Worm (Caenorhabditis elegans): Measurements from ENCODE around the gene F32D1.7.

Gene F32D1.7

ce11 chrV:4401865-4402264, 25.9 kb upstream of the F32D1.7 start, which contains the start of gene F13A2.5:
Gene F13A2.5 (minus strand): TSS chrV:4401965.
- TF ChIP-seq mep-1 (tag; optimal IDR thresholded peaks at IDR 0.05) (no peak), unc-39 (tag; optimal IDR thresholded peaks at IDR 0.05) (no peak), lsy-2 (tag; optimal IDR thresholded peaks at IDR 0.05) (no peak), drap-1 (GFP tag; optimal IDR thresholded peaks at IDR 0.05) (no peak), elt-1 (tag; optimal IDR thresholded peaks at IDR 0.05; ENCODE audit: borderline replicate concordance, insufficient read depth) (no peak), ham-2 (GFP tag; optimal IDR thresholded peaks at IDR 0.05) (no peak), lin-13 (tag; optimal IDR thresholded peaks at IDR 0.05) (no peak), zip-8 (tag; optimal IDR thresholded peaks at IDR 0.05) (no peak), nhr-237 (tag; optimal IDR thresholded peaks at IDR 0.05) (no peak), hlh-1 (tag; optimal IDR thresholded peaks at IDR 0.05) (no peak), ces-1 (GFP tag; optimal IDR thresholded peaks at IDR 0.05) (no peak), pha-4 (tag; optimal IDR thresholded peaks at IDR 0.05) (no peak), unc-120 (tag; optimal IDR thresholded peaks at IDR 0.05; ENCODE audit: poor library complexity, severe bottlenecking) (no peak), nhr-2 (tag; optimal IDR thresholded peaks at IDR 0.05) (no peak), tbx-8 (GFP tag; optimal IDR thresholded peaks at IDR 0.05) (no peak), flh-1 (GFP tag; optimal IDR thresholded peaks at IDR 0.05) (no peak)

- TF ChIP-seq lsy-2 (tag; optimal IDR thresholded peaks at IDR 0.05) (no peak), M03D4.4 (tag; optimal IDR thresholded peaks at IDR 0.05) (no peak), ces-1 (GFP tag; optimal IDR thresholded peaks at IDR 0.05) (no peak), elt-3 (tag; optimal IDR thresholded peaks at IDR 0.05) (no peak)
Measured at ce11 chrV:4400118-4400517, 24.1 kb upstream of the F32D1.7 start, which contains the start of gene F13A2.4. Gene F13A2.4 (minus strand): TSS chrV:4400218.

- TF ChIP-seq nhr-76 (tag; optimal IDR thresholded peaks at IDR 0.05) (no peak), lin-32 (GFP tag; optimal IDR thresholded peaks at IDR 0.05) (no peak), sptf-1 (tag; optimal IDR thresholded peaks at IDR 0.05) (no peak), lsy-2 (tag; optimal IDR thresholded peaks at IDR 0.05) (no peak)
Measured at ce11 chrV:4398884-4399283, 22.9 kb upstream of the F32D1.7 start.

ce11 chrV:4398127-4398526, 22.2 kb upstream of the F32D1.7 start:
- no peak for TF ChIP-seq hlh-1 (tag; optimal IDR thresholded peaks at IDR 0.05)
- TF ChIP-seq pha-4 (tag; optimal IDR thresholded peaks at IDR 0.05), result no peak
- TF ChIP-seq ceh-39 (tag; optimal IDR thresholded peaks at IDR 0.05), result no peak
- no peak for TF ChIP-seq blmp-1 (tag; optimal IDR thresholded peaks at IDR 0.05)

ce11 chrV:4396257-4396656, 20.3 kb upstream of the F32D1.7 start, which contains the start of gene F13A2.3:
Gene F13A2.3 (minus strand): TSS chrV:4396357.
- TF ChIP-seq snpc-4 (tag; optimal IDR thresholded peaks at IDR 0.05) (no peak), mep-1 (tag; optimal IDR thresholded peaks at IDR 0.05) (no peak), ceh-83 (GFP tag; optimal IDR thresholded peaks at IDR 0.05) (no peak), mls-2 (tag; optimal IDR thresholded peaks at IDR 0.05) (no peak), drap-1 (GFP tag; optimal IDR thresholded peaks at IDR 0.05) (no peak), lin-32 (GFP tag; optimal IDR thresholded peaks at IDR 0.05) (no peak), unc-39 (tag; optimal IDR thresholded peaks at IDR 0.05) (no peak), M03D4.4 (tag; optimal IDR thresholded peaks at IDR 0.05) (no peak), elt-1 (tag; optimal IDR thresholded peaks at IDR 0.05; ENCODE audit: borderline replicate concordance, insufficient read depth) (no peak), mab-5 (tag; optimal IDR thresholded peaks at IDR 0.05) (no peak), unc-62 (GFP tag; optimal IDR thresholded peaks at IDR 0.05) (no peak), hlh-1 (tag; optimal IDR thresholded peaks at IDR 0.05) (no peak)

- TF ChIP-seq hlh-1 (tag; optimal IDR thresholded peaks at IDR 0.05) (no peak), lsy-2 (tag; optimal IDR thresholded peaks at IDR 0.05) (peak; percentile 21), unc-120 (tag; optimal IDR thresholded peaks at IDR 0.05; ENCODE audit: poor library complexity, severe bottlenecking) (no peak), pha-4 (tag; optimal IDR thresholded peaks at IDR 0.05) (no peak), M03D4.4 (tag; optimal IDR thresholded peaks at IDR 0.05) (no peak), nhr-12 (tag; optimal IDR thresholded peaks at IDR 0.05) (no peak), flh-1 (GFP tag; optimal IDR thresholded peaks at IDR 0.05) (no peak)
Measured at ce11 chrV:4387916-4388315, 11.9 kb upstream of the F32D1.7 start.
